Fruit fly (Drosophila melanogaster) S2 (cell line): Measurements from ENCODE around the gene CG12885.

Experiments used
- CG8478 ChIP-seq: fragments of >200 bp; optimal IDR thresholded peaks from 2 replicates; lab custom pipeline; 2018
- CTCF ChIP-seq, 2 experiments: fragments of >200 bp; optimal IDR thresholded peaks; 2 replicates each; lab custom pipeline; 2018

dm6 chr3R:27487627-27488026 is 33.0 kb upstream of the CG12885 start, which contains the start of gene Gr98a:
- TF ChIP-seq CG8478 (no peak), CTCF (optimal IDR thresholded peaks at IDR 0.05; lab: Kevin White, UChicago) (no peak)
